Fruit fly (Drosophila melanogaster) whole organism, embryonic: ENCODE results near the gene CG42445.

Experiments used
- Atf3 ChIP-seq: fragments of 200-800 bp; sonication (Bioruptor generic); optimal IDR thresholded peaks from 3 replicates; lab custom pipeline; 2016; ENCODE audit warnings: missing biosample characterization, missing genetic modification characterization
- B-H2 ChIP-seq: fragments of 200-800 bp; sonication (Bioruptor generic); optimal IDR thresholded peaks from 2 replicates; lab custom pipeline; 2018; ENCODE audit warnings: missing biosample characterization, mild to moderate bottlenecking, missing genetic modification characterization
- CG10267 ChIP-seq: fragments of 200-800 bp; sonication (Bioruptor generic); optimal IDR thresholded peaks from 2 replicates; lab custom pipeline; 2018; ENCODE audit warnings: missing biosample characterization, mild to moderate bottlenecking, missing genetic modification characterization, moderate library complexity
- CG10462 ChIP-seq: fragments of 200-800 bp; sonication (Bioruptor generic); optimal IDR thresholded peaks from 2 replicates; lab custom pipeline; 2016; ENCODE audit warnings: missing biosample characterization, missing genetic modification characterization
- CG12391 ChIP-seq: fragments of 200-800 bp; sonication (Bioruptor generic); optimal IDR thresholded peaks from 3 replicates; lab custom pipeline; 2018; ENCODE audit warnings: missing biosample characterization, mild to moderate bottlenecking, missing genetic modification characterization, moderate library complexity
- CG13624 ChIP-seq: fragments of 200-800 bp; sonication (Bioruptor generic); optimal IDR thresholded peaks from 2 replicates; lab custom pipeline; 2016; ENCODE audit warnings: missing biosample characterization, missing genetic modification characterization
- CG14860 ChIP-seq: fragments of 200-800 bp; sonication (Bioruptor generic); IDR thresholded peaks from 3 replicates; pipeline ENCODE4 v1.3.6; 2022; ENCODE audit warnings: missing biosample characterization, missing genetic modification characterization; ENCODE audit not compliant: partially characterized antibody
- CG15479 ChIP-seq: fragments of 200-800 bp; sonication (Bioruptor generic); optimal IDR thresholded peaks from 3 replicates; lab custom pipeline; 2019; ENCODE audit warnings: missing biosample characterization, mild to moderate bottlenecking, missing genetic modification characterization, moderate library complexity
- CG16863 ChIP-seq: fragments of 200-800 bp; sonication (Bioruptor generic); optimal IDR thresholded peaks from 3 replicates; lab custom pipeline; 2016; ENCODE audit warnings: missing biosample characterization, missing genetic modification characterization
- CG17328 ChIP-seq: fragments of 200-800 bp; sonication (Bioruptor generic); IDR thresholded peaks from 2 replicates; pipeline ENCODE4 v1.3.6; 2022; ENCODE audit warnings: missing biosample characterization, missing genetic modification characterization
- CG2199 ChIP-seq: fragments of 200-800 bp; sonication (Bioruptor generic); IDR thresholded peaks from 3 replicates; pipeline ENCODE4 v1.3.6; 2022; ENCODE audit warnings: missing biosample characterization, missing genetic modification characterization
- CG31441 ChIP-seq: fragments of 200-800 bp; sonication (Bioruptor generic); IDR thresholded peaks from 2 replicates; pipeline ENCODE4 v1.3.6; 2022; ENCODE audit warnings: missing biosample characterization, missing genetic modification characterization
- CG32767 ChIP-seq: fragments of 200-800 bp; sonication (Bioruptor generic); IDR thresholded peaks from 2 replicates; pipeline ENCODE4 v1.3.6; 2022; ENCODE audit warnings: missing biosample characterization, missing genetic modification characterization
- CG4328 ChIP-seq: fragments of 200-800 bp; sonication (Bioruptor generic); optimal IDR thresholded peaks from 3 replicates; lab custom pipeline; 2017; ENCODE audit warnings: missing biosample characterization, missing genetic modification reagents, missing genetic modification characterization
- CG4730 ChIP-seq: fragments of 200-800 bp; sonication (Bioruptor generic); IDR thresholded peaks from 2 replicates; pipeline ENCODE4 v1.3.6; 2022; ENCODE audit warnings: missing biosample characterization, missing genetic modification characterization
- CG4820 ChIP-seq: fragments of 200-800 bp; sonication (Bioruptor generic); optimal IDR thresholded peaks from 3 replicates; lab custom pipeline; 2016; ENCODE audit warnings: missing biosample characterization, missing genetic modification characterization
- CG4854 ChIP-seq: fragments of 200-800 bp; sonication (Bioruptor generic); optimal IDR thresholded peaks from 2 replicates; lab custom pipeline; 2016; ENCODE audit warnings: missing biosample characterization, missing genetic modification characterization, inconsistent platforms
- CG7357 ChIP-seq: fragments of 200-800 bp; sonication (Bioruptor generic); IDR thresholded peaks from 3 replicates; pipeline ENCODE4 v1.3.6; 2022; ENCODE audit warnings: missing biosample characterization, missing genetic modification characterization
- CG7372 ChIP-seq: fragments of 200-800 bp; sonication (Bioruptor generic); IDR thresholded peaks from 2 replicates; pipeline ENCODE4 v1.3.6; 2022; ENCODE audit warnings: missing biosample characterization, missing genetic modification characterization
- CG8478 ChIP-seq: fragments of >200 bp; optimal IDR thresholded peaks from 2 replicates; lab custom pipeline; 2018
- CG9817 ChIP-seq: fragments of 200-800 bp; sonication (Bioruptor generic); optimal IDR thresholded peaks from 2 replicates; lab custom pipeline; 2018; ENCODE audit warnings: missing biosample characterization, mild to moderate bottlenecking, missing genetic modification characterization, moderate library complexity
- CrebB ChIP-seq: fragments of 200-800 bp; sonication (Bioruptor generic); optimal IDR thresholded peaks from 3 replicates; lab custom pipeline; 2018; ENCODE audit warnings: missing biosample characterization, mild to moderate bottlenecking, missing genetic modification characterization
- Eip74EF ChIP-seq, 2 experiments: fragments of 200-800 bp in 1 of 2; fragments of >200 bp in 1 of 2; sonication (Bioruptor generic) in 1 of 2; optimal IDR thresholded peaks; 2 replicates each; lab custom pipeline; 2017 to 2019; ENCODE audit warnings: missing biosample characterization in 2 of 2, missing genetic modification characterization in 2 of 2, mild to moderate bottlenecking in 1 of 2, moderate library complexity in 1 of 2
- Fer3 ChIP-seq: fragments of 200-800 bp; sonication (Bioruptor generic); optimal IDR thresholded peaks from 2 replicates; lab custom pipeline; 2018; ENCODE audit warnings: missing biosample characterization, mild to moderate bottlenecking, missing genetic modification characterization, moderate library complexity
- GATAe ChIP-seq: fragments of 200-800 bp; sonication (Bioruptor generic); conservative IDR thresholded peaks from 2 replicates; pipeline ENCODE4 v1.3.6; 2022; ENCODE audit warnings: missing biosample characterization, missing genetic modification characterization
- HLH54F ChIP-seq: fragments of 200-800 bp; sonication (Bioruptor generic); optimal IDR thresholded peaks from 3 replicates; lab custom pipeline; 2016; ENCODE audit warnings: missing biosample characterization, missing genetic modification characterization
- HmgD ChIP-seq: fragments of 200-800 bp; sonication (Bioruptor generic); optimal IDR thresholded peaks from 3 replicates; lab custom pipeline; 2016; ENCODE audit warnings: missing biosample characterization, missing genetic modification characterization
- Hr3 ChIP-seq: fragments of 200-800 bp; sonication (Bioruptor generic); optimal IDR thresholded peaks from 3 replicates; lab custom pipeline; 2016; ENCODE audit warnings: missing biosample characterization, missing genetic modification characterization
- Hr39 ChIP-seq: fragments of >200 bp; optimal IDR thresholded peaks from 2 replicates; lab custom pipeline; 2017
- Jarid2 ChIP-seq: fragments of 200-800 bp; sonication (Bioruptor generic); optimal IDR thresholded peaks from 3 replicates; lab custom pipeline; 2017; ENCODE audit warnings: mild to moderate bottlenecking, missing biosample characterization, missing genetic modification reagents, missing genetic modification characterization
- Side ChIP-seq: fragments of 200-800 bp; sonication (Bioruptor generic); optimal IDR thresholded peaks from 2 replicates; lab custom pipeline; 2016; ENCODE audit warnings: missing biosample characterization, missing genetic modification characterization
- Usf ChIP-seq: fragments of 200-800 bp; sonication (Bioruptor generic); optimal IDR thresholded peaks from 2 replicates; lab custom pipeline; 2017; ENCODE audit warnings: missing genotype, missing biosample characterization, missing genetic modification characterization
- bcd ChIP-seq: fragments of 200-800 bp; sonication (Bioruptor generic); optimal IDR thresholded peaks from 2 replicates; lab custom pipeline; 2017; ENCODE audit warnings: missing biosample characterization, mild to moderate bottlenecking, missing genetic modification characterization
- dmrt99B ChIP-seq: fragments of 200-800 bp; sonication (Bioruptor generic); optimal IDR thresholded peaks from 2 replicates; lab custom pipeline; 2018; ENCODE audit warnings: missing biosample characterization, mild to moderate bottlenecking, missing genetic modification characterization, moderate library complexity
- ftz-f1 ChIP-seq: fragments of 200-800 bp; sonication (Bioruptor generic); optimal IDR thresholded peaks from 2 replicates; lab custom pipeline; 2016; ENCODE audit warnings: missing biosample characterization, missing genetic modification characterization
- hkb ChIP-seq, 2 experiments: fragments of 200-800 bp in 1 of 2; fragments of >200 bp in 1 of 2; sonication (Bioruptor generic) in 1 of 2; IDR thresholded peaks in 1 of 2; optimal IDR thresholded peaks in 1 of 2; 2 replicates each; pipeline versions ENCODE4 v1.3.6 to Lab custom; 2017 to 2022; ENCODE audit warnings: missing biosample characterization in 1 of 2, missing genetic modification characterization in 1 of 2
- lmd ChIP-seq: fragments of 200-800 bp; sonication (Bioruptor generic); IDR thresholded peaks from 2 replicates; pipeline ENCODE4 v1.3.6; 2022; ENCODE audit warnings: missing biosample characterization, missing genetic modification characterization
- pfk ChIP-seq: fragments of 200-800 bp; sonication (Bioruptor generic); optimal IDR thresholded peaks from 2 replicates; lab custom pipeline; 2018; ENCODE audit warnings: missing biosample characterization, mild to moderate bottlenecking, missing genetic modification characterization, moderate library complexity
- prd ChIP-seq, 3 experiments: fragments of >200 bp in 2 of 3; fragments of 200-800 bp in 1 of 3; sonication (Bioruptor generic) in 1 of 3; optimal IDR thresholded peaks in 2 of 3; IDR thresholded peaks in 1 of 3; 2 replicates in 2 of 3; 3 replicates in 1 of 3; pipeline versions ENCODE4 v1.3.6 to Lab custom; 2017 to 2022; ENCODE audit warnings: missing biosample characterization in 1 of 3, missing genetic modification characterization in 1 of 3
- pros ChIP-seq: fragments of 200-800 bp; sonication (Bioruptor generic); optimal IDR thresholded peaks from 3 replicates; lab custom pipeline; 2019; ENCODE audit warnings: missing biosample characterization, mild to moderate bottlenecking, missing genetic modification characterization, moderate library complexity
- pum ChIP-seq: fragments of 200-800 bp; sonication (Bioruptor generic); optimal IDR thresholded peaks from 2 replicates; lab custom pipeline; 2016; ENCODE audit warnings: missing biosample characterization, missing genetic modification characterization
- sens-2 ChIP-seq: fragments of 200-800 bp; sonication (Bioruptor generic); IDR thresholded peaks from 2 replicates; pipeline ENCODE4 v1.3.6; 2022; ENCODE audit warnings: missing biosample characterization, missing genetic modification characterization
- shn ChIP-seq: fragments of 200-800 bp; sonication (Bioruptor generic); optimal IDR thresholded peaks from 3 replicates; lab custom pipeline; 2016; ENCODE audit warnings: missing biosample characterization, missing genetic modification characterization
- trem ChIP-seq: fragments of 200-800 bp; optimal IDR thresholded peaks from 3 replicates; lab custom pipeline; 2019; ENCODE audit warnings: missing biosample characterization, mild to moderate bottlenecking, missing genetic modification characterization, moderate library complexity
- twi ChIP-seq: fragments of 200-800 bp; optimal IDR thresholded peaks from 2 replicates; lab custom pipeline; 2019; ENCODE audit warnings: missing biosample characterization, mild to moderate bottlenecking, missing genetic modification characterization, moderate library complexity
- tx ChIP-seq: fragments of 200-800 bp; sonication (Bioruptor generic); optimal IDR thresholded peaks from 2 replicates; lab custom pipeline; 2016; ENCODE audit warnings: missing biosample characterization, missing genetic modification characterization
- vfl ChIP-seq: fragments of 200-800 bp; sonication (Bioruptor generic); optimal IDR thresholded peaks from 2 replicates; lab custom pipeline; 2016; ENCODE audit warnings: missing biosample characterization, missing genetic modification characterization
- z ChIP-seq: fragments of 200-800 bp; sonication (Bioruptor generic); IDR thresholded peaks from 3 replicates; pipeline ENCODE4 v1.3.6; 2022; ENCODE audit warnings: missing biosample characterization, missing genetic modification characterization

The CG42445 gene

DNA sequence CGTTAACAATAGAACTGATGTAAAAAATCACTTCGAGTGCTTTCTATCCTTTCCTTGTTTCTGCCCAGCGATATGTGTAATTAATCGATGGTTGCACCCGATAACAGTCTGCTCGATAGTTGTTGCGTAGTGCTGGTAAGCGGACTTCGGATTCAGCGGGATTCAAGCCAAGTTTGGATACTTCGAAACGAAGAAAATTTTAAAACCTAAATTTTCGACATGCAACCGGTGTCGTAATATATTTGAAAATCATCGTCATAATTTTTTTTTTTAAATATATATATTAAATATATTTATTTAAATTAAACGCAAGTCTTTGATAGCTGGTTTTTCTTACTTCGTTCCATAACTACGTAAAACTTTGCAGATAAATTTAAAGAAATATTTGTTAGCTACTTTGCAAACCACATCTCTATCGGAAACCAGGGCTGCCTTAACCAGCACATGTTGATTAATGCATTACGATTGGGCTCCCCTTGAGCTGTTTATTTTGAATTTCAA lies 39.1 kb upstream of the CG42445 start, which contains the start of the genes UbcE2M and Dhps (continued):
- peak; percentile 10 for TF ChIP-seq tx (GFP tag; lab: Kevin White, UChicago)
- TF ChIP-seq CG4854 (GFP tag; lab: Kevin White, UChicago): peak; percentile 19
- peak; percentile 78 for TF ChIP-seq CG4328 (GFP tag; lab: Kevin White, UChicago)
- TF ChIP-seq prd (optimal IDR thresholded peaks at IDR 0.05; lab: Kevin White, UChicago): no peak
- peak; percentile 82 for TF ChIP-seq prd (GFP tag; IDR thresholded peaks at IDR 0.05; lab: Robert Waterston, UW)
- 0 out of 2 replicates have a peak, but pooled peaks have one; percentile 11 for TF ChIP-seq GATAe (GFP tag; lab: Robert Waterston, UW)
- peak; percentile 38 for TF ChIP-seq pum
- TF ChIP-seq HmgD (GFP tag; lab: Kevin White, UChicago): peak; percentile 32
- TF ChIP-seq z (GFP tag; lab: Robert Waterston, UW): no peak
- peak; percentile 85 for TF ChIP-seq twi (tag; lab: Kevin White, UChicago)
- peak; percentile 82 for TF ChIP-seq Hr3 (GFP tag; lab: Kevin White, UChicago)
- TF ChIP-seq, all 482 proteins: peak for 276

dm6 chr3L:8193016-8193415 lies 34.3 kb upstream of the CG42445 start, which contains the start of gene CG7387:
Gene CG7387 (minus strand): TSS chr3L:8193116.
- TF ChIP-seq ftz-f1 (no peak), pfk (GFP tag; lab: Kevin White, UChicago) (no peak), CG16863 (GFP tag; lab: Kevin White, UChicago) (no peak), CG7357 (GFP tag; lab: Robert Waterston, UW) (no peak), HLH54F (GFP tag; lab: Kevin White, UChicago) (no peak), CG8478 (lab: Kevin White, UChicago) (no peak), lmd (no peak), dmrt99B (tag; lab: Kevin White, UChicago) (no peak), bcd (GFP tag; lab: Kevin White, UChicago) (no peak), Hr39 (lab: Kevin White, UChicago) (no peak), CG4730 (GFP tag; lab: Robert Waterston, UW) (no peak), Usf (GFP tag; lab: Kevin White, UChicago) (no peak), CG12391 (tag; lab: Kevin White, UChicago) (no peak), sens-2 (GFP tag; lab: Robert Waterston, UW) (no peak)

DNA sequence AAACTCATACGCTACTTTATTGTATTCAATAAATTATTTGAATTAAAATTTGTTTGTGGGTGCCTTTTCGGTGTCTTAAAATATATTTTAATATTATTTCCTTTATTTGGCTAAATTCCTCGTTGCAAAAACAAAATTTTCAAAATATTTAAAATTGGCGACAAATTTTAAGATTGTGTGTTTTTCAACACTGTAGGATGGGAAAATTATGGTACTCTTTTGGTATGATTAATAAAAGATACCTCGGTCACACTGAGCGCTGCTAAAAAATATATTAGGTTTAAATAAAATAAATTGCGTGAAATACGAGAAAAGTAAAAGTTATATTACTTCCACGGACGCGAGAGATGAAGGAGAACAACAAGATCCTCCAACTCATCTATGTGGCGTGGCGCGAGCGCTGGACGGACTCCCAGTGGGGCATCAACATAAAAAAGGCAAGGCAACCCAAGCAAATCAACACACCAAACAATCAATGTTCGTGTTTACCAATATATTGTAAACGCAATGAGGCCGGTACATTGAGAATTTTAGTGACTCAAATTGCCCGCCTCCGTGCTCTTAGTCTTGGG lies 32.4 kb upstream of the CG42445 start, which contains the start of gene MED24:
TSS of gene MED24 (plus strand) at position 229 of the 572 bp plus-strand sequence.
- no peak for TF ChIP-seq CG4820 (GFP tag; lab: Kevin White, UChicago)
- no peak for TF ChIP-seq pros (GFP tag; lab: Kevin White, UChicago)
- no peak for TF ChIP-seq CG14860
- TF ChIP-seq B-H2 (GFP tag; lab: Kevin White, UChicago): peak; percentile 16
- no peak for TF ChIP-seq CG2199 (GFP tag; lab: Robert Waterston, UW)
- no peak for TF ChIP-seq Jarid2
- TF ChIP-seq Fer3: no peak
- TF ChIP-seq Side: no peak
- TF ChIP-seq CG10462 (GFP tag; lab: Kevin White, UChicago): no peak
- TF ChIP-seq CG32767 (GFP tag; lab: Robert Waterston, UW): no peak
- no peak for TF ChIP-seq Atf3
- TF ChIP-seq CG7372 (GFP tag; lab: Robert Waterston, UW): no peak
- no peak for TF ChIP-seq CG17328 (GFP tag; lab: Robert Waterston, UW)
- peak; percentile 95 for TF ChIP-seq CG10267 (tag; lab: Kevin White, UChicago)
- TF ChIP-seq vfl: no peak
- TF ChIP-seq shn: no peak
- no peak for TF ChIP-seq CG31441 (GFP tag; lab: Robert Waterston, UW)
- TF ChIP-seq CrebB (tag; lab: Kevin White, UChicago): no peak
- no peak for TF ChIP-seq hkb (optimal IDR thresholded peaks at IDR 0.05; lab: Kevin White, UChicago)
- TF ChIP-seq hkb (GFP tag; IDR thresholded peaks at IDR 0.05; lab: Robert Waterston, UW): no peak
- TF ChIP-seq CG9817 (tag; lab: Kevin White, UChicago): no peak
- TF ChIP-seq Eip74EF (GFP tag; optimal IDR thresholded peaks at IDR 0.05; lab: Kevin White, UChicago): no peak
- TF ChIP-seq trem (tag; lab: Kevin White, UChicago): peak; percentile 32
- no peak for TF ChIP-seq CG13624 (GFP tag; lab: Kevin White, UChicago)
- no peak for TF ChIP-seq CG15479 (GFP tag; lab: Kevin White, UChicago)
